Fruit fly (Drosophila melanogaster) whole organism, adult: ENCODE results near the gene CG31347.

Experiments used
- CG1620 ChIP-seq: fragments of 200-800 bp; sonication (Bioruptor generic); optimal IDR thresholded peaks from 2 replicates; lab custom pipeline; 2016; ENCODE audit warnings: missing biosample characterization, missing genetic modification characterization
- Hr96 ChIP-seq: fragments of 200-800 bp; sonication (Bioruptor generic); optimal IDR thresholded peaks from 2 replicates; lab custom pipeline; 2016; ENCODE audit warnings: missing biosample characterization, missing genetic modification characterization
- bab1 ChIP-seq: fragments of 200-800 bp; sonication (Bioruptor generic); optimal IDR thresholded peaks from 3 replicates; lab custom pipeline; 2019; ENCODE audit warnings: missing biosample characterization, mild to moderate bottlenecking, missing genetic modification characterization, moderate library complexity
- kay ChIP-seq: fragments of 200-800 bp; sonication (Bioruptor generic); peaks from one replicate; lab custom pipeline; 2016; ENCODE audit warnings: missing biosample characterization, missing genetic modification characterization, borderline replicate concordance
- tj ChIP-seq: fragments of 200-800 bp; sonication (Bioruptor generic); optimal IDR thresholded peaks from 3 replicates; lab custom pipeline; 2017; ENCODE audit warnings: missing biosample characterization, mild to moderate bottlenecking, missing genetic modification characterization, moderate library complexity
- toe ChIP-seq: fragments of 200-800 bp; sonication (Bioruptor generic); optimal IDR thresholded peaks from 2 replicates; lab custom pipeline; 2016; ENCODE audit warnings: missing biosample characterization, missing genetic modification characterization

dm6 chr3R:12688116-12688515 is 4.3 kb downstream of the CG31347 start:
- no peak for TF ChIP-seq tj (GFP tag; lab: Kevin White, UChicago)
- TF ChIP-seq kay (GFP tag; lab: Kevin White, UChicago), result no peak
- TF ChIP-seq toe, result no peak
- TF ChIP-seq Hr96 (GFP tag; lab: Kevin White, UChicago), result no peak
- no peak for TF ChIP-seq bab1 (GFP tag; lab: Kevin White, UChicago)
- no peak for TF ChIP-seq CG1620 (GFP tag; lab: Kevin White, UChicago)
